Worm (Caenorhabditis elegans) whole organism, L3 larva: ENCODE results near the gene grl-22.

Experiments used
- R02D3.7 ChIP-seq: fragments of 150-350 bp; optimal IDR thresholded peaks from 2 replicates; lab custom pipeline; 2014; ENCODE audit warnings: missing biosample characterization, missing genetic modification characterization
- aly-2 ChIP-seq: fragments of 150-350 bp; optimal IDR thresholded peaks from 2 replicates; lab custom pipeline; 2014; ENCODE audit warnings: missing biosample characterization, missing genetic modification characterization
- ceh-82 ChIP-seq: fragments of 150-350 bp; optimal IDR thresholded peaks from 2 replicates; lab custom pipeline; 2014; ENCODE audit warnings: missing biosample characterization, missing genetic modification characterization
- lin-15B ChIP-seq: fragments of 150-350 bp; optimal IDR thresholded peaks from 2 replicates; lab custom pipeline; 2014; ENCODE audit warnings: missing biosample characterization, missing genetic modification characterization
- nfya-1 ChIP-seq: sonication (generic microtip); optimal IDR thresholded peaks from 2 replicates; lab custom pipeline; 2017; ENCODE audit warnings: missing genetic modification characterization, mild to moderate bottlenecking, missing compliant biosample characterization, antibody characterized with exemption, moderate library complexity; ENCODE audit not compliant: insufficient read depth
- nhr-28 ChIP-seq: fragments of 150-350 bp; optimal IDR thresholded peaks from 2 replicates; lab custom pipeline; 2014; ENCODE audit warnings: missing biosample characterization, missing genetic modification characterization
- nhr-43 ChIP-seq: sonication (generic microtip); optimal IDR thresholded peaks from 2 replicates; lab custom pipeline; 2016; ENCODE audit warnings: mild to moderate bottlenecking, missing genetic modification characterization, missing compliant biosample characterization; ENCODE audit not compliant: poor library complexity, severe bottlenecking
- nhr-76 ChIP-seq: fragments of 150-350 bp; sonication (generic microtip); optimal IDR thresholded peaks from 5 replicates; lab custom pipeline; 2014; ENCODE audit warnings: missing biosample characterization, missing genetic modification characterization
- snpc-4 ChIP-seq: fragments of 150-350 bp; optimal IDR thresholded peaks from 2 replicates; lab custom pipeline; 2014; ENCODE audit warnings: missing biosample characterization, missing genetic modification characterization
- unc-62 ChIP-seq: fragments of 150-350 bp; sonication (generic microtip); optimal IDR thresholded peaks from 4 replicates; lab custom pipeline; 2014; ENCODE audit warnings: missing biosample characterization, missing genetic modification reagents, missing genetic modification characterization
- ztf-4 ChIP-seq: fragments of 150-350 bp; optimal IDR thresholded peaks from 2 replicates; lab custom pipeline; 2014; ENCODE audit warnings: missing biosample characterization, missing genetic modification characterization

ce11 chrIII:5373715-5374114, 40.1 kb downstream of the grl-22 start:
- TF ChIP-seq lin-15B (tag; lab: Kevin White, UChicago) (no peak), unc-62 (GFP tag; lab: Kevin White, UChicago) (no peak), R02D3.7 (no peak), nfya-1 (tag; lab: Kevin White, UChicago) (no peak), nhr-76 (tag; lab: Kevin White, UChicago) (no peak), nhr-28 (tag; lab: Kevin White, UChicago) (no peak), aly-2 (tag; lab: Kevin White, UChicago) (no peak), ceh-82 (tag; lab: Kevin White, UChicago) (no peak), nhr-43 (tag; lab: Kevin White, UChicago) (no peak), snpc-4 (no peak), ztf-4 (no peak)
